Worm (Caenorhabditis elegans): ENCODE data around the gene sft-4.

DNA sequence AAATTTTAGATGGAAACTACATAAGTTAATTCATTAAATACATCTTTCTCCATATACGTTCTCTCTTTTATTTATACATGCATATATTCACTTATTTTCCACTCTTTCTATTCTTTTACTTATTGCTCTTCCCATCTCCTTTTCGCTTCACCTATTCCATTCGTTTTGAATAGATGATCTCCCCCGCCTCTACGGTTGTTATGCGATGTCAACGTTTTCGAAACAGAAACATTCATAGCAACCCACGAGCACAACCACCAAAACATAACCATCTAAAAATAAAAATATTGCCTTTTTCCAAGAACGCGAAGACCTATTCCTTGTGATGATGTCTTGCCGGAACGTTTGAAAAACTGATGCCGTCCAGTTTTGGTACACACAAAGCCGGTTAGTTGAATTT is 7.1 kb downstream of the sft-4 start, which contains the start of gene sym-3:
- TF ChIP-seq pha-4 (tag; optimal IDR thresholded peaks at IDR 0.05) (no peak), pag-3 (tag; optimal IDR thresholded peaks at IDR 0.05; ENCODE audit: borderline replicate concordance) (no peak), unc-55 (GFP tag; optimal IDR thresholded peaks at IDR 0.05) (no peak), nfya-1 (tag; optimal IDR thresholded peaks at IDR 0.05) (no peak), ceh-34 (tag; optimal IDR thresholded peaks at IDR 0.05) (no peak), ceh-18 (tag; optimal IDR thresholded peaks at IDR 0.05) (no peak)

Data from whole organism, late embryonic.